Worm (Caenorhabditis elegans): ENCODE data around the gene Y102A11A.2.
"Not testable (repeated sequence)": the region's sequence is repeated elsewhere in the genome, so short reads cannot be mapped to it uniquely, and the experiment has no call there.

The Y102A11A.2 gene

ce11 chrX:2026342-2026741 is at the start of gene Y102A11A.2:
Gene Y102A11A.2, plus strand, starts transcription at chrX:2026642.
- not testable (repeated sequence) for TF ChIP-seq fkh-10 (GFP tag; optimal IDR thresholded peaks at IDR 0.05); nhr-232 (tag; optimal IDR thresholded peaks at IDR 0.05); hlh-30 (tag; optimal IDR thresholded peaks at IDR 0.05; ENCODE audit: insufficient read depth)

- peak; percentile 48 for TF ChIP-seq sdc-2 (tag; optimal IDR thresholded peaks at IDR 0.05)
- TF ChIP-seq ama-1 (optimal IDR thresholded peaks at IDR 0.05) = no peak
- TF ChIP-seq ceh-14 (tag; optimal IDR thresholded peaks at IDR 0.05) = no peak
These were observed 48.7 kb upstream of the Y102A11A.2 start, which contains the start of gene F52D2.12 for ce11 chrX:1977708-1978107. Gene F52D2.12, plus strand, starts transcription at chrX:1978014.

- TF ChIP-seq elt-2 (tag; optimal IDR thresholded peaks at IDR 0.05) (peak; percentile 58), fkh-10 (GFP tag; optimal IDR thresholded peaks at IDR 0.05) (no peak)
These were observed 44.8 kb upstream of the Y102A11A.2 start for ce11 chrX:1981654-1982053.

ce11 chrX:1984831-1985230 is 41.6 kb upstream of the Y102A11A.2 start:
- TF ChIP-seq ceh-34 (tag; optimal IDR thresholded peaks at IDR 0.05) (no peak), pha-4 (tag; optimal IDR thresholded peaks at IDR 0.05) (no peak), dve-1 (tag; optimal IDR thresholded peaks at IDR 0.05) (no peak), T23F11.4 (GFP tag; optimal IDR thresholded peaks at IDR 0.05) (no peak), ceh-24 (tag; optimal IDR thresholded peaks at IDR 0.05) (no peak), hlh-6 (tag; optimal IDR thresholded peaks at IDR 0.05) (no peak), fkh-10 (GFP tag; optimal IDR thresholded peaks at IDR 0.05) (no peak), ets-4 (tag; optimal IDR thresholded peaks at IDR 0.05) (no peak), pat-9 (tag; optimal IDR thresholded peaks at IDR 0.05) (no peak), ttx-3 (tag; optimal IDR thresholded peaks at IDR 0.05) (no peak), rnt-1 (tag; optimal IDR thresholded peaks at IDR 0.05) (no peak), unc-42 (tag; optimal IDR thresholded peaks at IDR 0.05) (no peak), npax-4 (tag; optimal IDR thresholded peaks at IDR 0.05) (no peak), ceh-22 (tag; optimal IDR thresholded peaks at IDR 0.05) (no peak), ceh-18 (tag; optimal IDR thresholded peaks at IDR 0.05) (no peak), nfya-1 (tag; optimal IDR thresholded peaks at IDR 0.05) (no peak), dmd-4 (tag; optimal IDR thresholded peaks at IDR 0.05; ENCODE audit: borderline replicate concordance) (no peak), pax-1 (tag; optimal IDR thresholded peaks at IDR 0.05) (no peak), K02D7.2 (tag; optimal IDR thresholded peaks at IDR 0.05) (no peak), lim-6 (tag; optimal IDR thresholded peaks at IDR 0.05) (no peak)

- TF ChIP-seq F13H6.1 (tag; optimal IDR thresholded peaks at IDR 0.05) (no peak), ttx-3 (tag; optimal IDR thresholded peaks at IDR 0.05) (no peak), ceh-18 (tag; optimal IDR thresholded peaks at IDR 0.05) (no peak), sdc-2 (tag; optimal IDR thresholded peaks at IDR 0.05) (peak; percentile 9), ztf-16 (tag; optimal IDR thresholded peaks at IDR 0.05) (no peak), ceh-22 (tag; optimal IDR thresholded peaks at IDR 0.05) (no peak), ama-1 (optimal IDR thresholded peaks at IDR 0.05) (no peak), lim-6 (tag; optimal IDR thresholded peaks at IDR 0.05) (no peak), C38D4.7 (GFP tag; optimal IDR thresholded peaks at IDR 0.05) (no peak)
These were observed 36.9 kb upstream of the Y102A11A.2 start, which contains the start of gene meg-3 for ce11 chrX:1989576-1989975. Gene meg-3, minus strand, starts transcription at chrX:1989607.

- TF ChIP-seq ahr-1 (tag; optimal IDR thresholded peaks at IDR 0.05) (no peak), ttx-3 (tag; optimal IDR thresholded peaks at IDR 0.05) (no peak), madf-2 (tag; optimal IDR thresholded peaks at IDR 0.05) (no peak), hlh-8 (tag; optimal IDR thresholded peaks at IDR 0.05) (no peak), ztf-16 (tag; optimal IDR thresholded peaks at IDR 0.05) (no peak), ets-4 (tag; optimal IDR thresholded peaks at IDR 0.05) (no peak), dve-1 (tag; optimal IDR thresholded peaks at IDR 0.05) (no peak), pros-1 (tag; optimal IDR thresholded peaks at IDR 0.05) (no peak), nfya-1 (tag; optimal IDR thresholded peaks at IDR 0.05) (no peak), K09A11.1 (tag; optimal IDR thresholded peaks at IDR 0.05; ENCODE audit: insufficient read depth) (no peak), lin-11 (tag; optimal IDR thresholded peaks at IDR 0.05) (no peak), nhr-11 (tag; optimal IDR thresholded peaks at IDR 0.05) (no peak), fax-1 (tag; optimal IDR thresholded peaks at IDR 0.05) (no peak)
These were observed 36.0 kb upstream of the Y102A11A.2 start, which contains the start of gene Y40A1A.2 for ce11 chrX:1990434-1990833. Gene Y40A1A.2, plus strand, starts transcription at chrX:1990734.

Data from whole organism, late embryonic.